Fruit fly (Drosophila melanogaster) whole organism, prepupa: ENCODE measurements around the gene CG8519.

Experiments used
- Blimp-1 ChIP-seq: fragments of 200-800 bp; sonication (Bioruptor generic); optimal IDR thresholded peaks from 3 replicates; lab custom pipeline; 2017; ENCODE audit warnings: missing biosample characterization, missing genetic modification characterization, mild to moderate bottlenecking, moderate library complexity, missing genetic modification reagents
- CG10631 ChIP-seq: fragments of 200-800 bp; sonication (Bioruptor generic); optimal IDR thresholded peaks from 2 replicates; lab custom pipeline; 2016; ENCODE audit warnings: missing biosample characterization, missing genetic modification characterization
- CG10669 ChIP-seq: fragments of 200-800 bp; sonication (Bioruptor generic); optimal IDR thresholded peaks from 3 replicates; lab custom pipeline; 2018; ENCODE audit warnings: missing biosample characterization, mild to moderate bottlenecking, missing genetic modification characterization, moderate library complexity
- CG11902 ChIP-seq: fragments of 200-800 bp; sonication (Bioruptor generic); optimal IDR thresholded peaks from 3 replicates; lab custom pipeline; 2016; ENCODE audit warnings: missing biosample characterization, missing genetic modification characterization
- CG16779 ChIP-seq: fragments of 200-800 bp; sonication (Bioruptor generic); optimal IDR thresholded peaks from 3 replicates; lab custom pipeline; 2017; ENCODE audit warnings: missing biosample characterization, mild to moderate bottlenecking, missing genetic modification characterization
- CG3032 ChIP-seq: fragments of 200-800 bp; optimal IDR thresholded peaks from 2 replicates; lab custom pipeline; 2019; ENCODE audit warnings: missing biosample characterization, mild to moderate bottlenecking, missing genetic modification characterization, moderate library complexity
- CG31627 ChIP-seq: fragments of 200-800 bp; sonication (Bioruptor generic); optimal IDR thresholded peaks from 3 replicates; lab custom pipeline; 2016; ENCODE audit warnings: missing biosample characterization, missing genetic modification characterization
- CG34406 ChIP-seq: fragments of 200-800 bp; sonication (Bioruptor generic); optimal IDR thresholded peaks from 3 replicates; lab custom pipeline; 2016; ENCODE audit warnings: missing biosample characterization, missing genetic modification characterization
- CG3919 ChIP-seq: fragments of 200-800 bp; sonication (Bioruptor generic); optimal IDR thresholded peaks from 3 replicates; lab custom pipeline; 2016; ENCODE audit warnings: missing biosample characterization, missing genetic modification characterization
- CG6163 ChIP-seq: fragments of 200-800 bp; sonication (Bioruptor generic); IDR thresholded peaks from 3 replicates; pipeline ENCODE4 v1.3.6; 2022; ENCODE audit warnings: missing biosample characterization, missing genetic modification characterization
- CG6792 ChIP-seq: fragments of 200-800 bp; sonication (Bioruptor generic); optimal IDR thresholded peaks from 3 replicates; lab custom pipeline; 2016; ENCODE audit warnings: missing biosample characterization, missing genetic modification characterization
- CG6808 ChIP-seq: fragments of 200-800 bp; sonication (Bioruptor generic); optimal IDR thresholded peaks from 3 replicates; lab custom pipeline; 2017; ENCODE audit warnings: missing biosample characterization, missing genetic modification characterization, mild to moderate bottlenecking, moderate library complexity, missing genetic modification reagents
- CG6854 ChIP-seq: fragments of 200-800 bp; sonication (Bioruptor generic); optimal IDR thresholded peaks from 2 replicates; lab custom pipeline; 2017; ENCODE audit warnings: missing biosample characterization, mild to moderate bottlenecking, missing genetic modification characterization
- CG7368 ChIP-seq: fragments of 200-800 bp; sonication (Bioruptor generic); optimal IDR thresholded peaks from 3 replicates; lab custom pipeline; 2016; ENCODE audit warnings: missing biosample characterization, missing genetic modification characterization
- CG8119 ChIP-seq: fragments of 200-800 bp; sonication (Bioruptor generic); IDR thresholded peaks from 3 replicates; pipeline ENCODE4 v1.3.6; 2022; ENCODE audit warnings: missing biosample characterization, missing genetic modification characterization
- CG8319 ChIP-seq: fragments of 200-800 bp; sonication (Bioruptor generic); optimal IDR thresholded peaks from 3 replicates; lab custom pipeline; 2016; ENCODE audit warnings: missing biosample characterization, missing genetic modification characterization
- CG8632 ChIP-seq: fragments of 200-800 bp; sonication (Bioruptor generic); optimal IDR thresholded peaks from 3 replicates; lab custom pipeline; 2016; ENCODE audit warnings: missing biosample characterization, missing genetic modification characterization
- CG9139 ChIP-seq: fragments of 200-800 bp; sonication (Bioruptor generic); optimal IDR thresholded peaks from 3 replicates; lab custom pipeline; 2017; ENCODE audit warnings: missing biosample characterization, mild to moderate bottlenecking, missing genetic modification characterization
- Eip75B ChIP-seq: fragments of 200-800 bp; sonication (Bioruptor generic); optimal IDR thresholded peaks from 3 replicates; lab custom pipeline; 2016; ENCODE audit warnings: missing biosample characterization, missing genetic modification characterization
- Eip78C ChIP-seq: fragments of 200-800 bp; sonication (Bioruptor generic); peaks from one replicate; lab custom pipeline; 2016; ENCODE audit warnings: missing biosample characterization, missing genetic modification characterization
- Eip93F ChIP-seq: fragments of 200-800 bp; sonication (Bioruptor generic); optimal IDR thresholded peaks from 2 replicates; lab custom pipeline; 2016; ENCODE audit warnings: missing biosample characterization, mild to moderate bottlenecking, missing genetic modification characterization
- Hr39 ChIP-seq: fragments of 200-800 bp; sonication (Bioruptor generic); optimal IDR thresholded peaks from 2 replicates; lab custom pipeline; 2016; ENCODE audit warnings: missing biosample characterization, missing genetic modification characterization
- Hr4 ChIP-seq: fragments of 200-800 bp; sonication (Bioruptor generic); optimal IDR thresholded peaks from 3 replicates; lab custom pipeline; 2016; ENCODE audit warnings: missing biosample characterization, missing genetic modification characterization
- Lpt ChIP-seq: fragments of 200-800 bp; sonication (Bioruptor generic); optimal IDR thresholded peaks from 3 replicates; lab custom pipeline; 2016; ENCODE audit warnings: missing biosample characterization, missing genetic modification characterization
- Sox102F ChIP-seq: fragments of 200-800 bp; sonication (Bioruptor generic); optimal IDR thresholded peaks from 2 replicates; lab custom pipeline; 2016; ENCODE audit warnings: missing biosample characterization, mild to moderate bottlenecking, missing genetic modification characterization
- Sox14 ChIP-seq: fragments of 200-800 bp; sonication (Bioruptor generic); optimal IDR thresholded peaks from 3 replicates; lab custom pipeline; 2016; ENCODE audit warnings: missing biosample characterization, missing genetic modification characterization
- achi ChIP-seq: fragments of 200-800 bp; sonication (Bioruptor generic); optimal IDR thresholded peaks from 3 replicates; lab custom pipeline; 2016; ENCODE audit warnings: missing biosample characterization, missing genetic modification characterization
- dac ChIP-seq: fragments of 200-800 bp; sonication (Bioruptor generic); optimal IDR thresholded peaks from 2 replicates; lab custom pipeline; 2017; ENCODE audit warnings: missing biosample characterization, mild to moderate bottlenecking, missing genetic modification characterization
- dsx ChIP-seq: fragments of 200-800 bp; optimal IDR thresholded peaks from 3 replicates; lab custom pipeline; 2019; ENCODE audit warnings: missing biosample characterization, mild to moderate bottlenecking, missing genetic modification characterization, moderate library complexity; ENCODE audit not compliant: poor library complexity, severe bottlenecking
- eg ChIP-seq: fragments of 200-800 bp; sonication (Bioruptor generic); IDR thresholded peaks from 3 replicates; pipeline ENCODE4 v1.3.6; 2022; ENCODE audit warnings: missing biosample characterization, missing genetic modification characterization
- esn ChIP-seq: fragments of 200-800 bp; sonication (Bioruptor generic); optimal IDR thresholded peaks from 2 replicates; lab custom pipeline; 2016; ENCODE audit warnings: missing biosample characterization, mild to moderate bottlenecking, missing genetic modification characterization, moderate library complexity
- fd59A ChIP-seq: fragments of 200-800 bp; sonication (Bioruptor generic); optimal IDR thresholded peaks from 2 replicates; lab custom pipeline; 2017; ENCODE audit warnings: missing biosample characterization, mild to moderate bottlenecking, missing genetic modification characterization, missing genetic modification reagents
- lz ChIP-seq: fragments of 200-800 bp; sonication (Bioruptor generic); optimal IDR thresholded peaks from 3 replicates; lab custom pipeline; 2016; ENCODE audit warnings: missing biosample characterization, missing genetic modification characterization
- net ChIP-seq: fragments of 200-800 bp; sonication (Bioruptor generic); optimal IDR thresholded peaks from 3 replicates; lab custom pipeline; 2016; ENCODE audit warnings: missing biosample characterization, missing genetic modification characterization
- salr ChIP-seq, 2 experiments: fragments of 200-800 bp; sonication (Bioruptor generic); optimal IDR thresholded peaks; 3 replicates each; lab custom pipeline; 2016 to 2018; ENCODE audit warnings: missing biosample characterization in 2 of 2, missing genetic modification characterization in 2 of 2, mild to moderate bottlenecking in 1 of 2
- spab ChIP-seq: fragments of 200-800 bp; sonication (Bioruptor generic); optimal IDR thresholded peaks from 2 replicates; lab custom pipeline; 2017; ENCODE audit warnings: missing biosample characterization, mild to moderate bottlenecking, missing genetic modification characterization, missing genetic modification reagents
- ss ChIP-seq, 2 experiments: fragments of 200-800 bp; sonication (Bioruptor generic); optimal IDR thresholded peaks; 2 replicates in 1 of 2; 3 replicates in 1 of 2; lab custom pipeline; 2017 to 2018; ENCODE audit warnings: mild to moderate bottlenecking in 2 of 2, missing biosample characterization in 2 of 2, missing genetic modification characterization in 2 of 2, moderate library complexity in 1 of 2
- svp ChIP-seq: fragments of 200-800 bp; sonication (Bioruptor generic); peaks from one replicate; lab custom pipeline; 2016; ENCODE audit warnings: missing biosample characterization, missing genetic modification characterization
- topi ChIP-seq: fragments of 200-800 bp; sonication (Bioruptor generic); optimal IDR thresholded peaks from 3 replicates; lab custom pipeline; 2016; ENCODE audit warnings: missing biosample characterization, missing genetic modification characterization

Gene CG8519

DNA sequence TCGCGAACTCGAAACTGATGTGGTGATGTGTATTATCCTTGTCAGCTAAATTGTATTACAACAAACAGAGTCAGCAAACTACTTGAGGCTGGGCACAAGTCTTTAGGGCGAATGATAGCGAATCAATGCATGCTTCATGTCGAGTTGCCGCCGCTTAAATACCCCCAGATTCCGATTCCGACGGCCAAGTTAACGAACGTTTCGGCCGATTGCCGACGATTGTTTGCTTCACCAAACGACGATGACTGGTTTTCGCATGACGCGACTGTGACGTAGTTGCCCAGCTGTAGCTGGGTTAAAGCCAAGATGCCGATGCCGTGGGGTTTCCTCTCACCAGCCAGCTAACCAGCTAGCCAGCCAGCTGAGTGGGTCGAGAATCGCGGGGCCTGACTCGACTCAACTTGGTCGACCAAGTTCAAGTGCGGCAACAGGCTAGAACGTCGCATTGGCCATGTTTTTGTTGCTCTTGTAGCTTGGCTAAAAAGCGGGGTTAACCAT is 14.8 kb downstream of the CG8519 start, which contains the start of gene ple:
ple (minus strand) TSS at position 134 of the 498 bp plus-strand sequence.
- TF ChIP-seq CG8119 (GFP tag; lab: Robert Waterston, UW) (peak; percentile 24; the same call in 1 of the 3 replicates), fd59A (GFP tag; lab: Kevin White, UChicago) (no peak), Sox102F (GFP tag; lab: Kevin White, UChicago) (peak; percentile 0), Eip78C (GFP tag; lab: Kevin White, UChicago) (peak; percentile 74), CG3919 (GFP tag; lab: Kevin White, UChicago) (peak; percentile 14), CG9139 (GFP tag; lab: Kevin White, UChicago) (peak; percentile 4), net (no peak)

DNA sequence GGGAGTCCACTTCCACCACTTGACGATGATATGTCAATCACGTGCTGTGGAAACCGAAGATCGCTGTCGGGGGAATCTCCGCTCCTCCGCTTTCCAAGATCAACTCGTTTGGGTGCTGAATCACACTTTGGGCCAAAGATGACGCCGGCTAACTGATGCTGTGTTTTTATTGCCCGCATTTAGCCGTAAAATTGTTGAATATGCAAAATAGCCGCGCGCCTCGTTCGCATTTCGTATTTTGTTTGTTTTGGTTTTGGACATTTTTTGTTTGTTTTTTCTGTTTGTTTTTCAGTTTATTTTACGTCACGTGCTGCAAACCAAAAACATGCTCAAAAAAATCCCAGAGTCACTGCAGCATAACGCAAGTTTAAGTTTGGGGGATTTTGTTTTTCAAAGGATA is 18.7 kb downstream of the CG8519 start:
- no peak for TF ChIP-seq Eip75B (GFP tag; lab: Kevin White, UChicago)
- no peak for TF ChIP-seq CG3919 (GFP tag; lab: Kevin White, UChicago)
- no peak for TF ChIP-seq CG34406
- TF ChIP-seq CG8319 (GFP tag; lab: Kevin White, UChicago), result no peak
- TF ChIP-seq dsx, result no peak
- TF ChIP-seq esn, result no peak
- no peak for TF ChIP-seq Hr39
- TF ChIP-seq salr (GFP tag; optimal IDR thresholded peaks at IDR 0.05; lab: Kevin White, UChicago), result no peak
- no peak for TF ChIP-seq CG7368 (GFP tag; lab: Kevin White, UChicago)
- no peak for TF ChIP-seq CG6854 (GFP tag; lab: Kevin White, UChicago)
- no peak for TF ChIP-seq achi

DNA sequence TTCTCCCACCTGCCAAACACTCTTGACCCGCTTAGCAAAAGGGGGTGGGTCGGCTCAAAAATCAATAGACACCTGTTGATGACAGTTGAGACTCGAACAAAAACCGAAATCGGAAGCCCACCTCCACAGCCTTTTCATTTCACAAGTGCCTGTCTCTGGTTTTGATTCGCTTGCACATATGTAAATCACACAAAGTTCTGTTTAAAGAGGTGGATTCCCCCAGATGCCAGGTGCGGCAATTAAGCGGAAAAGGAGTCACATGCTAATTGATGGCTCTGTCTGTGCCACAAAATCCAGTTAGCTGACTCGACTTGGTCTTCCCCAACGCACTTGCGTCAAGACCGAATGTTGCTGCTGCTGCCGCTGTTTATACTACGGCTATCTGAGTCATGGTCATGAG is 19.9 kb downstream of the CG8519 start:
- no peak for TF ChIP-seq Sox14 (GFP tag; lab: Kevin White, UChicago)
- TF ChIP-seq dsx, result no peak
- TF ChIP-seq Eip93F (GFP tag; lab: Kevin White, UChicago), result no peak
- TF ChIP-seq CG6792 (GFP tag; lab: Kevin White, UChicago), result no peak
- TF ChIP-seq Hr4 (GFP tag; lab: Kevin White, UChicago), result no peak
- TF ChIP-seq esn, result no peak
- TF ChIP-seq, all 60 proteins: peak for 0

DNA sequence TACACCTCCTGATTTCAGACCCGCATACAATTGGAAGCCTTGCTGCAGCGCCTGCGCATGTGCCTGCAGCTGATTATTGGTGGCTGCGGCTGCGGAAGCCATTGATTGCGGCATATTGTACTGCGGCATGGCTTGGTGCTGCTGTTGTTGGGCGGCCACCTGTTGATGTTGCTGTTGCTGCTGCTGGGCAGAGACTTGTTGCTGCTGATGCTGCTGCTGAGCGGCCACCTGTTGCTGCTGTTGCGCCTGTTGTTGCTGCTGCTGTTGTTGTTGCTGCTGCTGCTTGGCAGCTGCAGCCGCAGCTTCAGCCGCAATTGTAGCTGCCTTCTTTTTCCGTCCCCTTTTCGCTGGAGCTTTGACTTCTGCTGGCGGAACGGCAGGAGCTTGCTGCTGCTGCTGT is 26.4 kb downstream of the CG8519 start:
- TF ChIP-seq lz (GFP tag; lab: Kevin White, UChicago) (no peak), Lpt (no peak), Blimp-1 (no peak), CG31627 (GFP tag; lab: Kevin White, UChicago) (no peak), Eip78C (GFP tag; lab: Kevin White, UChicago) (no peak), Sox102F (GFP tag; lab: Kevin White, UChicago) (no peak), dac (GFP tag; lab: Kevin White, UChicago) (no peak), net (no peak), topi (GFP tag; lab: Kevin White, UChicago) (no peak), CG10669 (no peak), fd59A (GFP tag; lab: Kevin White, UChicago) (no peak), CG10631 (GFP tag; lab: Kevin White, UChicago) (no peak), CG3032 (tag; lab: Kevin White, UChicago) (no peak), Sox14 (GFP tag; lab: Kevin White, UChicago) (no peak)
- TF ChIP-seq, all 60 proteins: peak for 0

DNA sequence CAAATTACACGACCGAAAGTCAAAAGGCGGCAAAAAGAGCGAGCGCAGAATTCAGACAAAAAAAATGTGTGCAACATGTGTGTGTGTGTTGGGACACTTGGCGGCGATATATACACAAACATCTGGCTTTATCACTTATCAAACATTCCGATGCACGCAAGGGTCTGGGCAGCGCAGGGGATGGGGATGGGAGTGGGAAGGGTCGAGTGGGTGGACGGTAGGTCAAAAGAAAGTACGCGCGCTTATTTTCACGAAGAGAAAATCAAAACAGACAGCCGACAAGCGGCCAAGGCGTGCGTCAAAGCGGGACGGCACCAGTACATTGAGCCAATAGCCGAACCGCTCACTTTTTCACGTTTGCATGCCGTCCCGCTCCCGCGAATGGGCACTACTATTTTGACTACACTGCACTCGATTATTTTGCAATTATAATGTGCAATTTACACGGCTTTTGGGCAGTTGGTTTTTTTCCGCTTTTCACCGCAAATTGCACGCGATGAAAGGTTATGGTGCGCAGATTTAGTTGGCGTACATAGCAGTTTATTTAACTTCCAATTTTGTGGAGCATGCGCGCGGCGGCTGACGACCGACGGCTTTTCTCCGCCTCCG is 37.6 kb downstream of the CG8519 start:
- TF ChIP-seq CG16779 (tag; lab: Kevin White, UChicago) (peak; percentile 44), eg (GFP tag; lab: Robert Waterston, UW) (0 out of 3 replicates have a peak, but pooled peaks have one; percentile 19), spab (GFP tag; lab: Kevin White, UChicago) (no peak), CG6808 (GFP tag; lab: Kevin White, UChicago) (peak; percentile 94), Blimp-1 (peak; percentile 7), CG6163 (GFP tag; lab: Robert Waterston, UW) (peak; percentile 77), CG8632 (GFP tag; lab: Kevin White, UChicago) (no peak), svp (GFP tag; lab: Kevin White, UChicago) (peak; percentile 100), CG6792 (GFP tag; lab: Kevin White, UChicago) (no peak), dsx (no peak), CG11902 (peak; percentile 7), ss (GFP tag; optimal IDR thresholded peaks at IDR 0.05; lab: Kevin White, UChicago) (no peak)
